Fruit fly (Drosophila melanogaster): Measurements from ENCODE around the gene z.

z gene

dm6 chrX:2434913-2435312 lies 12.7 kb upstream of the z start:
- TF ChIP-seq gl (tag; optimal IDR thresholded peaks at IDR 0.05) (no peak), CG4496 (GFP tag; IDR thresholded peaks at IDR 0.05) (0 out of 3 replicates have a peak, but pooled peaks have one; percentile 16)

- TF ChIP-seq Snoo (tag; optimal IDR thresholded peaks at IDR 0.05) (no peak), CG15710 (tag; optimal IDR thresholded peaks at IDR 0.05) (no peak), CG34367 (tag; optimal IDR thresholded peaks at IDR 0.05) (no peak), CG10348 (GFP tag; IDR thresholded peaks at IDR 0.05) (no peak), CG8301 (tag; optimal IDR thresholded peaks at IDR 0.05) (no peak), Pif1A (GFP tag; optimal IDR thresholded peaks at IDR 0.05) (no peak), rn (GFP tag; IDR thresholded peaks at IDR 0.05) (no peak), CG8159 (tag; optimal IDR thresholded peaks at IDR 0.05) (no peak), CG17806 (tag; optimal IDR thresholded peaks at IDR 0.05) (no peak), CG14655 (GFP tag; optimal IDR thresholded peaks at IDR 0.05) (no peak), D1 (tag; optimal IDR thresholded peaks at IDR 0.05) (no peak), Pif1B (GFP tag; optimal IDR thresholded peaks at IDR 0.05) (no peak), gl (tag; optimal IDR thresholded peaks at IDR 0.05) (no peak)
Measured at dm6 chrX:2440219-2440618, 7.3 kb upstream of the z start.

dm6 chrX:2443798-2444197 lies 3.8 kb upstream of the z start, which contains the start of gene tko:
TSS of gene tko (minus strand) at chrX:2443976.
- no peak for TF ChIP-seq EcR (GFP tag; optimal IDR thresholded peaks at IDR 0.05)
- TF ChIP-seq CG13204 (GFP tag; optimal IDR thresholded peaks at IDR 0.05): no peak
- TF ChIP-seq CG8301 (tag; optimal IDR thresholded peaks at IDR 0.05): no peak
- TF ChIP-seq Pif1B (GFP tag; optimal IDR thresholded peaks at IDR 0.05): no peak
- no peak for TF ChIP-seq CG10348 (GFP tag; IDR thresholded peaks at IDR 0.05)
- TF ChIP-seq CG8159 (tag; optimal IDR thresholded peaks at IDR 0.05): no peak
- no peak for TF ChIP-seq CG4496 (GFP tag; IDR thresholded peaks at IDR 0.05)
- TF ChIP-seq CG34367 (tag; optimal IDR thresholded peaks at IDR 0.05): no peak
- no peak for TF ChIP-seq rn (GFP tag; IDR thresholded peaks at IDR 0.05)
- TF ChIP-seq CG17806 (tag; optimal IDR thresholded peaks at IDR 0.05): no peak
- no peak for TF ChIP-seq Pif1A (GFP tag; optimal IDR thresholded peaks at IDR 0.05)
- no peak for TF ChIP-seq CG9948 (tag; optimal IDR thresholded peaks at IDR 0.05)
- TF ChIP-seq CG12605 (GFP tag; IDR thresholded peaks at IDR 0.05): no peak
- TF ChIP-seq Ets98B (GFP tag; IDR thresholded peaks at IDR 0.05): no peak
- no peak for TF ChIP-seq Snoo (tag; optimal IDR thresholded peaks at IDR 0.05)
- TF ChIP-seq CG32121 (GFP tag; IDR thresholded peaks at IDR 0.05): no peak
- no peak for TF ChIP-seq gl (tag; optimal IDR thresholded peaks at IDR 0.05)

dm6 chrX:2452734-2453133 lies 5.2 kb downstream of the z start:
- TF ChIP-seq fd96Ca (GFP tag; IDR thresholded peaks at IDR 0.05): no peak
- TF ChIP-seq CG4496 (GFP tag; IDR thresholded peaks at IDR 0.05): no peak
- TF ChIP-seq CG17806 (tag; optimal IDR thresholded peaks at IDR 0.05): peak; percentile 69
- TF ChIP-seq Ets98B (GFP tag; IDR thresholded peaks at IDR 0.05): no peak
- no peak for TF ChIP-seq rn (GFP tag; IDR thresholded peaks at IDR 0.05)
- TF ChIP-seq D1 (tag; optimal IDR thresholded peaks at IDR 0.05): no peak
- TF ChIP-seq CG14655 (GFP tag; optimal IDR thresholded peaks at IDR 0.05): no peak
- TF ChIP-seq CG32121 (GFP tag; IDR thresholded peaks at IDR 0.05): no peak
- TF ChIP-seq Snoo (tag; optimal IDR thresholded peaks at IDR 0.05): peak; percentile 59
- TF ChIP-seq CG12605 (GFP tag; IDR thresholded peaks at IDR 0.05): no peak
- TF ChIP-seq CG8159 (tag; optimal IDR thresholded peaks at IDR 0.05): peak; percentile 69
- no peak for TF ChIP-seq Pif1B (GFP tag; optimal IDR thresholded peaks at IDR 0.05)
- peak; percentile 69 for TF ChIP-seq CG15710 (tag; optimal IDR thresholded peaks at IDR 0.05)
- no peak for TF ChIP-seq Pif1A (GFP tag; optimal IDR thresholded peaks at IDR 0.05)
- peak; percentile 46 for TF ChIP-seq CG8301 (tag; optimal IDR thresholded peaks at IDR 0.05)
- TF ChIP-seq CG13204 (GFP tag; optimal IDR thresholded peaks at IDR 0.05): no peak
- no peak for TF ChIP-seq EcR (GFP tag; optimal IDR thresholded peaks at IDR 0.05)
- peak; percentile 72 for TF ChIP-seq CG9948 (tag; optimal IDR thresholded peaks at IDR 0.05)
- TF ChIP-seq CG10348 (GFP tag; IDR thresholded peaks at IDR 0.05): no peak
- peak; percentile 61 for TF ChIP-seq CG34367 (tag; optimal IDR thresholded peaks at IDR 0.05)
- no peak for TF ChIP-seq gl (tag; optimal IDR thresholded peaks at IDR 0.05)

- TF ChIP-seq Pif1A (GFP tag; optimal IDR thresholded peaks at IDR 0.05) (no peak), CG9948 (tag; optimal IDR thresholded peaks at IDR 0.05) (no peak), CG14655 (GFP tag; optimal IDR thresholded peaks at IDR 0.05) (no peak), Ets98B (GFP tag; IDR thresholded peaks at IDR 0.05) (no peak), gl (tag; optimal IDR thresholded peaks at IDR 0.05) (no peak), CG8159 (tag; optimal IDR thresholded peaks at IDR 0.05) (no peak), fd96Ca (GFP tag; IDR thresholded peaks at IDR 0.05) (no peak), CG8301 (tag; optimal IDR thresholded peaks at IDR 0.05) (no peak), CG15710 (tag; optimal IDR thresholded peaks at IDR 0.05) (no peak), CG10348 (GFP tag; IDR thresholded peaks at IDR 0.05) (no peak), CG12605 (GFP tag; IDR thresholded peaks at IDR 0.05) (no peak), CG13204 (GFP tag; optimal IDR thresholded peaks at IDR 0.05) (no peak), rn (GFP tag; IDR thresholded peaks at IDR 0.05) (no peak), EcR (GFP tag; optimal IDR thresholded peaks at IDR 0.05) (no peak), D1 (tag; optimal IDR thresholded peaks at IDR 0.05) (no peak)
Measured at dm6 chrX:2453772-2454171, 6.2 kb downstream of the z start.

dm6 chrX:2455337-2456246 lies 8.0 kb downstream of the z start:
- peak; percentile 75 for TF ChIP-seq CG14655 (GFP tag; optimal IDR thresholded peaks at IDR 0.05)
- TF ChIP-seq rn (GFP tag; IDR thresholded peaks at IDR 0.05): no peak
- TF ChIP-seq CG13204 (GFP tag; optimal IDR thresholded peaks at IDR 0.05): peak; percentile 21
- no peak for TF ChIP-seq CG12605 (GFP tag; IDR thresholded peaks at IDR 0.05)
- TF ChIP-seq CG9948 (tag; optimal IDR thresholded peaks at IDR 0.05): peak; percentile 52
- TF ChIP-seq EcR (GFP tag; optimal IDR thresholded peaks at IDR 0.05): peak; percentile 90
- TF ChIP-seq Pif1B (GFP tag; optimal IDR thresholded peaks at IDR 0.05): no peak
- TF ChIP-seq CG4496 (GFP tag; IDR thresholded peaks at IDR 0.05): no peak
- TF ChIP-seq gl (tag; optimal IDR thresholded peaks at IDR 0.05): no peak
- TF ChIP-seq CG17806 (tag; optimal IDR thresholded peaks at IDR 0.05): peak; percentile 55
- peak; percentile 33 for TF ChIP-seq Pif1A (GFP tag; optimal IDR thresholded peaks at IDR 0.05)
- TF ChIP-seq CG10348 (GFP tag; IDR thresholded peaks at IDR 0.05): no peak
- TF ChIP-seq CG32121 (GFP tag; IDR thresholded peaks at IDR 0.05): no peak
- peak; percentile 59 for TF ChIP-seq CG8159 (tag; optimal IDR thresholded peaks at IDR 0.05)
- no peak for TF ChIP-seq Ets98B (GFP tag; IDR thresholded peaks at IDR 0.05)
- peak; percentile 10 for TF ChIP-seq Snoo (tag; optimal IDR thresholded peaks at IDR 0.05)
- peak; percentile 43 for TF ChIP-seq CG15710 (tag; optimal IDR thresholded peaks at IDR 0.05)
- TF ChIP-seq fd96Ca (GFP tag; IDR thresholded peaks at IDR 0.05): no peak
- peak; percentile 66 for TF ChIP-seq CG8301 (tag; optimal IDR thresholded peaks at IDR 0.05)
- peak; percentile 24 for TF ChIP-seq CG34367 (tag; optimal IDR thresholded peaks at IDR 0.05)
- no peak for TF ChIP-seq D1 (tag; optimal IDR thresholded peaks at IDR 0.05)
